Fruit fly (Drosophila melanogaster) whole organism, embryonic: Measurements from ENCODE around the gene Fie.

Source experiments
- Awh ChIP-seq: fragments of 200-800 bp; sonication (Bioruptor generic); IDR thresholded peaks from 2 replicates; pipeline ENCODE4, ENCODE4 v1.3.6; 2022; ENCODE audit warnings: missing biosample characterization, missing genetic modification characterization
- CG11504 ChIP-seq: fragments of 200-800 bp; sonication (Bioruptor generic); optimal IDR thresholded peaks from 3 replicates; lab custom pipeline; 2019; ENCODE audit warnings: missing biosample characterization, mild to moderate bottlenecking, missing genetic modification characterization, moderate library complexity
- CG11695 ChIP-seq: fragments of 200-800 bp; sonication (Bioruptor generic); IDR thresholded peaks from 3 replicates; pipeline ENCODE4 v1.3.6; 2022; ENCODE audit warnings: missing biosample characterization, missing genetic modification characterization
- CG12659 ChIP-seq: fragments of 200-800 bp; sonication (Bioruptor generic); optimal IDR thresholded peaks from 3 replicates; lab custom pipeline; 2017; ENCODE audit warnings: mild to moderate bottlenecking, missing biosample characterization, missing genetic modification reagents, missing genetic modification characterization
- CG1529 ChIP-seq: fragments of 200-800 bp; sonication (Bioruptor generic); optimal IDR thresholded peaks from 3 replicates; lab custom pipeline; 2018; ENCODE audit warnings: missing biosample characterization, missing genetic modification characterization
- CG1603 ChIP-seq: fragments of 200-800 bp; sonication (Bioruptor generic); optimal IDR thresholded peaks from 2 replicates; lab custom pipeline; 2019; ENCODE audit warnings: missing biosample characterization, mild to moderate bottlenecking, missing genetic modification characterization, moderate library complexity
- CG16779 ChIP-seq: fragments of 200-800 bp; sonication (Bioruptor generic); IDR thresholded peaks from 2 replicates; pipeline ENCODE4 v1.3.6; 2022; ENCODE audit warnings: missing biosample characterization, missing genetic modification characterization
- CG2678 ChIP-seq: fragments of 200-800 bp; sonication (Bioruptor generic); optimal IDR thresholded peaks from 3 replicates; lab custom pipeline; 2019; ENCODE audit warnings: missing biosample characterization, mild to moderate bottlenecking, missing genetic modification characterization, moderate library complexity
- CG2712 ChIP-seq: fragments of 200-800 bp; optimal IDR thresholded peaks from 3 replicates; lab custom pipeline; 2019; ENCODE audit warnings: missing biosample characterization, mild to moderate bottlenecking, missing genetic modification characterization, moderate library complexity
- CG31441 ChIP-seq: fragments of 200-800 bp; sonication (Bioruptor generic); IDR thresholded peaks from 2 replicates; pipeline ENCODE4 v1.3.6; 2022; ENCODE audit warnings: missing biosample characterization, missing genetic modification characterization
- CG3995 ChIP-seq: fragments of 200-800 bp; sonication (Bioruptor generic); optimal IDR thresholded peaks from 3 replicates; lab custom pipeline; 2016; ENCODE audit warnings: missing biosample characterization, missing genetic modification characterization
- CG4404 ChIP-seq: fragments of 200-800 bp; sonication (Bioruptor generic); IDR thresholded peaks from 2 replicates; pipeline ENCODE4 v1.3.6; 2022; ENCODE audit warnings: missing biosample characterization, missing genetic modification characterization
- CG4617 ChIP-seq: fragments of 200-800 bp; sonication (Bioruptor generic); optimal IDR thresholded peaks from 3 replicates; lab custom pipeline; 2016; ENCODE audit warnings: missing biosample characterization, missing genetic modification characterization, borderline replicate concordance
- CG7786 ChIP-seq: fragments of 200-800 bp; sonication (Bioruptor generic); optimal IDR thresholded peaks from 2 replicates; lab custom pipeline; 2016; ENCODE audit warnings: missing biosample characterization, missing genetic modification characterization
- CG7963 ChIP-seq: fragments of 200-800 bp; sonication (Bioruptor generic); IDR thresholded peaks from 3 replicates; pipeline ENCODE4 v1.3.6; 2022; ENCODE audit warnings: missing biosample characterization, missing genetic modification characterization; ENCODE audit not compliant: partially characterized antibody
- CG8765 ChIP-seq: fragments of 200-800 bp; sonication (Bioruptor generic); IDR thresholded peaks from 2 replicates; pipeline ENCODE4 v1.3.6; 2022; ENCODE audit warnings: missing biosample characterization, missing genetic modification characterization
- Dfd ChIP-seq, 2 experiments: fragments of >200 bp; optimal IDR thresholded peaks; 2 replicates each; lab custom pipeline; 2017; ENCODE audit warnings: missing biosample characterization in 2 of 2, missing genetic modification characterization in 2 of 2
- Ets65A ChIP-seq: fragments of 200-800 bp; sonication (Bioruptor generic); peaks from one replicate; lab custom pipeline; 2016; ENCODE audit warnings: missing biosample characterization, missing genetic modification characterization
- Ets97D ChIP-seq: fragments of 200-800 bp; sonication (Bioruptor generic); optimal IDR thresholded peaks from 3 replicates; lab custom pipeline; 2016; ENCODE audit warnings: missing biosample characterization, missing genetic modification characterization
- Fer2 ChIP-seq: fragments of 200-800 bp; sonication (Bioruptor generic); optimal IDR thresholded peaks from 2 replicates; lab custom pipeline; 2018; ENCODE audit warnings: missing biosample characterization, mild to moderate bottlenecking, missing genetic modification characterization, moderate library complexity
- Hr51 ChIP-seq, 2 experiments: fragments of 200-800 bp; sonication (Bioruptor generic); optimal IDR thresholded peaks; 2 replicates in 1 of 2; 3 replicates in 1 of 2; lab custom pipeline; 2016 to 2018; ENCODE audit warnings: missing biosample characterization in 2 of 2, missing genetic modification characterization in 2 of 2, mild to moderate bottlenecking in 1 of 2, moderate library complexity in 1 of 2
- Max ChIP-seq: fragments of 200-800 bp; sonication (Bioruptor generic); optimal IDR thresholded peaks from 2 replicates; lab custom pipeline; 2016; ENCODE audit warnings: missing biosample characterization, mild to moderate bottlenecking, missing genetic modification characterization
- Med ChIP-seq: fragments of 200-800 bp; sonication (Bioruptor generic); peaks from one replicate; lab custom pipeline; 2016; ENCODE audit warnings: missing biosample characterization, missing genetic modification characterization, mild to moderate bottlenecking, inconsistent platforms, moderate library complexity
- Myb ChIP-seq: fragments of 200-800 bp; sonication (Bioruptor generic); optimal IDR thresholded peaks from 2 replicates; lab custom pipeline; 2016; ENCODE audit warnings: missing biosample characterization, missing genetic modification characterization
- Pdp1 ChIP-seq, 2 experiments: fragments of 200-800 bp; sonication (Bioruptor generic); optimal IDR thresholded peaks; 3 replicates each; lab custom pipeline; 2016; ENCODE audit warnings: missing biosample characterization in 2 of 2, missing genetic modification characterization in 2 of 2, mild to moderate bottlenecking in 1 of 2, moderate library complexity in 1 of 2
- Sry-δ ChIP-seq: fragments of 200-800 bp; sonication (Bioruptor generic); optimal IDR thresholded peaks from 2 replicates; lab custom pipeline; 2016; ENCODE audit warnings: missing biosample characterization, missing genetic modification characterization
- Ssrp ChIP-seq: fragments of 200-800 bp; sonication (Bioruptor generic); optimal IDR thresholded peaks from 2 replicates; lab custom pipeline; 2018; ENCODE audit warnings: missing biosample characterization, mild to moderate bottlenecking, missing genetic modification characterization, moderate library complexity
- Taf1 ChIP-seq: fragments of 200-800 bp; sonication (Bioruptor generic); IDR thresholded peaks from 2 replicates; pipeline ENCODE4 v1.3.6; 2022; ENCODE audit warnings: missing biosample characterization, missing genetic modification characterization
- Xrp1 ChIP-seq: fragments of 200-800 bp; sonication (Bioruptor generic); IDR thresholded peaks from 2 replicates; pipeline ENCODE4 v1.3.6; 2022; ENCODE audit warnings: missing biosample characterization, missing genetic modification characterization
- al ChIP-seq: fragments of 200-800 bp; sonication (Bioruptor generic); IDR thresholded peaks from 2 replicates; pipeline ENCODE4 v1.3.6; 2022; ENCODE audit warnings: missing biosample characterization, missing genetic modification characterization
- bigmax ChIP-seq: fragments of 200-800 bp; sonication (Bioruptor generic); optimal IDR thresholded peaks from 2 replicates; lab custom pipeline; 2018; ENCODE audit warnings: missing biosample characterization, mild to moderate bottlenecking, missing genetic modification characterization
- chinmo ChIP-seq: fragments of 200-800 bp; sonication (Bioruptor generic); IDR thresholded peaks from 4 replicates; pipeline ENCODE4 v1.3.6; 2022; ENCODE audit warnings: missing biosample characterization, missing genetic modification characterization; ENCODE audit not compliant: partially characterized antibody
- chn ChIP-seq: fragments of 200-800 bp; sonication (Bioruptor generic); optimal IDR thresholded peaks from 2 replicates; lab custom pipeline; 2016; ENCODE audit warnings: missing biosample characterization, missing genetic modification characterization
- cwo ChIP-seq: fragments of 200-800 bp; sonication (Bioruptor generic); optimal IDR thresholded peaks from 3 replicates; lab custom pipeline; 2017; ENCODE audit warnings: missing biosample characterization, missing genetic modification characterization, mild to moderate bottlenecking, moderate library complexity, missing genetic modification reagents
- danr ChIP-seq: fragments of 200-800 bp; sonication (Bioruptor generic); IDR thresholded peaks from 2 replicates; pipeline ENCODE4 v1.3.6; 2022; ENCODE audit warnings: missing biosample characterization, missing genetic modification characterization
- dpn ChIP-seq, 2 experiments: fragments of 200-800 bp; sonication (Bioruptor generic); optimal IDR thresholded peaks; 3 replicates each; lab custom pipeline; 2016; ENCODE audit warnings: missing biosample characterization in 2 of 2, missing genetic modification characterization in 2 of 2
- gsb-n ChIP-seq: fragments of 200-800 bp; sonication (Bioruptor generic); optimal IDR thresholded peaks from 3 replicates; lab custom pipeline; 2018; ENCODE audit warnings: missing biosample characterization, mild to moderate bottlenecking, missing genetic modification characterization
- her ChIP-seq: fragments of 200-800 bp; sonication (Bioruptor generic); optimal IDR thresholded peaks from 2 replicates; lab custom pipeline; 2016; ENCODE audit warnings: missing biosample characterization, missing genetic modification characterization
- jigr1 ChIP-seq: fragments of 200-800 bp; sonication (Bioruptor generic); IDR thresholded peaks from 3 replicates; pipeline ENCODE4 v1.3.6; 2022; ENCODE audit warnings: missing biosample characterization, missing genetic modification characterization
- lmd ChIP-seq: fragments of 200-800 bp; sonication (Bioruptor generic); IDR thresholded peaks from 2 replicates; pipeline ENCODE4 v1.3.6; 2022; ENCODE audit warnings: missing biosample characterization, missing genetic modification characterization
- nmo ChIP-seq: fragments of 200-800 bp; sonication (Bioruptor generic); optimal IDR thresholded peaks from 2 replicates; lab custom pipeline; 2018; ENCODE audit warnings: missing biosample characterization, mild to moderate bottlenecking, missing genetic modification characterization, moderate library complexity
- salm ChIP-seq: fragments of 200-800 bp; sonication (Bioruptor generic); optimal IDR thresholded peaks from 2 replicates; lab custom pipeline; 2018; ENCODE audit warnings: missing biosample characterization, mild to moderate bottlenecking, missing genetic modification characterization
- sens ChIP-seq: fragments of 200-800 bp; sonication (Bioruptor generic); peaks from one replicate; lab custom pipeline; 2016; ENCODE audit warnings: missing biosample characterization, missing genetic modification characterization
- sens-2 ChIP-seq: fragments of 200-800 bp; sonication (Bioruptor generic); IDR thresholded peaks from 2 replicates; pipeline ENCODE4 v1.3.6; 2022; ENCODE audit warnings: missing biosample characterization, missing genetic modification characterization
- seq ChIP-seq: fragments of 200-800 bp; sonication (Bioruptor generic); IDR thresholded peaks from 2 replicates; pipeline ENCODE4 v1.3.6; 2022; ENCODE audit warnings: missing biosample characterization, missing genetic modification characterization
- stc ChIP-seq: fragments of 200-800 bp; sonication (Bioruptor generic); IDR thresholded peaks from 2 replicates; pipeline ENCODE4 v1.3.6; 2022; ENCODE audit warnings: missing biosample characterization, missing genetic modification characterization
- stwl ChIP-seq: fragments of 200-800 bp; sonication (Bioruptor generic); optimal IDR thresholded peaks from 3 replicates; lab custom pipeline; 2018; ENCODE audit warnings: missing biosample characterization, mild to moderate bottlenecking, missing genetic modification characterization, moderate library complexity
- unpg ChIP-seq: fragments of 200-800 bp; sonication (Bioruptor generic); optimal IDR thresholded peaks from 3 replicates; lab custom pipeline; 2018; ENCODE audit warnings: missing biosample characterization, mild to moderate bottlenecking, missing genetic modification characterization, moderate library complexity

The Fie gene

dm6 chr3L:3865290-3865891 lies 27.0 kb upstream of the Fie start:
- no peak for TF ChIP-seq Sry-δ (GFP tag; lab: Kevin White, UChicago)
- TF ChIP-seq Awh, result peak; percentile 50; the same call in 1 of the 2 replicates
- no peak for TF ChIP-seq CG16779 (GFP tag; lab: Robert Waterston, UW)
- no peak for TF ChIP-seq danr
- TF ChIP-seq CG11504 (tag; lab: Kevin White, UChicago), result peak; percentile 17

dm6 chr3L:3866429-3866828 lies 25.9 kb upstream of the Fie start:
- TF ChIP-seq CG12659 (no peak), lmd (GFP tag; lab: Robert Waterston, UW) (no peak), CG11504 (tag; lab: Kevin White, UChicago) (peak; percentile 89), CG3995 (GFP tag; lab: Kevin White, UChicago) (no peak), Dfd (GFP tag; optimal IDR thresholded peaks at IDR 0.05; lab: Kevin White, UChicago) (peak in 1 of 2 experiments; percentile 36), al (no peak), stc (GFP tag; lab: Robert Waterston, UW) (no peak), CG4617 (no peak), jigr1 (GFP tag; lab: Robert Waterston, UW) (no peak), chinmo (GFP tag; lab: Robert Waterston, UW) (0 out of 4 replicates have a peak, but pooled peaks have one; percentile 12), Ets65A (GFP tag; lab: Kevin White, UChicago) (peak; percentile 73), her (GFP tag; lab: Kevin White, UChicago) (no peak), Ets97D (no peak), seq (GFP tag; lab: Robert Waterston, UW) (no peak), Med (peak; percentile 1), unpg (GFP tag; lab: Kevin White, UChicago) (no peak), sens-2 (GFP tag; lab: Robert Waterston, UW) (no peak), sens (GFP tag; lab: Kevin White, UChicago) (peak; percentile 3), bigmax (GFP tag; lab: Kevin White, UChicago) (no peak)

DNA sequence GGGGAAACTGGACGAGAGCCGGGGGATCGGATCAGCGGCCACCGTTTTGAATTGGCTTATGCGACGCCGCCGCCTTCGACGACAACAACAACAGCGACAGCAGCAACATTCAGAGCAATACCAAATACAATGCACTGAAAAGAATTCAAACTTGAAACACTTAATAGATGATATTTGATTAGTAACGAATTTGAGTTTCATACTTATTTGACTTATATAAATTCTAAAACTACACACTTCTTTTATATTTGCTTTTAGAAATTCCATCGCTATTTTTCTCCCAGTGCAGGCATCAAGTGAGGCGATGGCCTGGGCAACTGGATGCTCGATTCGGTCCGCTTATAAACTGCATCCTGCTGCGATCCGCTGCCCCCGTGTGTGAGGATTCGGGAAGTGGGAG lies 24.4 kb upstream of the Fie start:
- TF ChIP-seq CG11695 (GFP tag; lab: Robert Waterston, UW) (0 out of 3 replicates have a peak, but pooled peaks have one; percentile 23), Ssrp (peak; percentile 37), CG1603 (tag; lab: Kevin White, UChicago) (peak; percentile 50), CG7786 (GFP tag; lab: Kevin White, UChicago) (no peak), Xrp1 (GFP tag; lab: Robert Waterston, UW) (peak; percentile 65), gsb-n (tag; lab: Kevin White, UChicago) (peak; percentile 14), Hr51 (GFP tag; optimal IDR thresholded peaks at IDR 0.05; lab: Kevin White, UChicago) (peak in 1 of 2 experiments; percentile 1), CG7963 (GFP tag; lab: Robert Waterston, UW) (no peak), salm (tag; lab: Kevin White, UChicago) (no peak), Med (peak; percentile 63), Fer2 (tag; lab: Kevin White, UChicago) (no peak), Pdp1 (GFP tag; optimal IDR thresholded peaks at IDR 0.05; lab: Kevin White, UChicago) (peak in 1 of 2 experiments; percentile 9), CG2678 (tag; lab: Kevin White, UChicago) (no peak), CG8765 (GFP tag; lab: Robert Waterston, UW) (peak; percentile 52; the same call in 1 of the 2 replicates), CG31441 (0 out of 2 replicates have a peak, but pooled peaks have one; percentile 18), Max (GFP tag; lab: Kevin White, UChicago) (no peak), stwl (no peak), CG2712 (tag; lab: Kevin White, UChicago) (peak; percentile 69), Taf1 (GFP tag; lab: Robert Waterston, UW) (no peak), CG4404 (peak; percentile 63), cwo (GFP tag; lab: Kevin White, UChicago) (no peak), chn (GFP tag; lab: Kevin White, UChicago) (peak; percentile 24), dpn (GFP tag; optimal IDR thresholded peaks at IDR 0.05; lab: Kevin White, UChicago) (no peak), Myb (no peak), CG1529 (GFP tag; lab: Kevin White, UChicago) (no peak), nmo (peak; percentile 35)
